Worm (Caenorhabditis elegans) whole organism, L1 larva: ENCODE measurements around the gene arf-1.

ENCODE experiments used
- ama-1 ChIP-seq: fragments of 150-350 bp; optimal IDR thresholded peaks from 2 replicates; lab custom pipeline; 2014
- ceh-82 ChIP-seq, 3 experiments: fragments of 150-350 bp in 1 of 3; sonication (generic microtip) in 2 of 3; optimal IDR thresholded peaks; 2 replicates each; lab custom pipeline; 2014 to 2017; ENCODE audit warnings: missing biosample characterization in 3 of 3, missing genetic modification characterization in 3 of 3
- ces-1 ChIP-seq: fragments of 150-350 bp; optimal IDR thresholded peaks from 2 replicates; lab custom pipeline; 2014; ENCODE audit warnings: missing biosample characterization, missing genetic modification reagents, missing genetic modification characterization
- elt-3 ChIP-seq, 6 experiments: fragments of 150-350 bp in 1 of 6; sonication (generic microtip); optimal IDR thresholded peaks; 2 replicates each; lab custom pipeline; 2017 to 2018; ENCODE audit warnings: missing biosample characterization in 6 of 6, missing genetic modification characterization in 6 of 6, inconsistent platforms in 1 of 6
- mdl-1 ChIP-seq, 2 experiments: fragments of 150-350 bp; optimal IDR thresholded peaks; 2 replicates each; lab custom pipeline; 2014 to 2017; ENCODE audit warnings: missing biosample characterization in 2 of 2, missing genetic modification characterization in 2 of 2, inconsistent platforms in 1 of 2
- nhr-237 ChIP-seq: fragments of 150-350 bp; optimal IDR thresholded peaks from 2 replicates; lab custom pipeline; 2014; ENCODE audit warnings: missing biosample characterization, missing genetic modification characterization

ce11 chrIII:5715467-5715866 is 781 bp downstream of the arf-1 start:
- TF ChIP-seq mdl-1 (tag; optimal IDR thresholded peaks at IDR 0.05; lab: Kevin White, UChicago), result peak in 1 of 2 experiments; percentile 62
- TF ChIP-seq elt-3 (tag; optimal IDR thresholded peaks at IDR 0.05; lab: Kevin White, UChicago), result peak in 1 of 6 experiments; percentile 44
- TF ChIP-seq nhr-237 (tag; lab: Kevin White, UChicago), result no peak
- peak; percentile 7 to 87 (median 68) for TF ChIP-seq ceh-82 (tag; optimal IDR thresholded peaks at IDR 0.05; lab: Kevin White, UChicago)
- no peak for TF ChIP-seq ama-1 (lab: Kevin White, UChicago)
- no peak for TF ChIP-seq ces-1 (GFP tag; lab: Kevin White, UChicago)
